Fruit fly (Drosophila melanogaster): ENCODE measurements around the gene CG1116.

CG1116 gene

dm6 chr3R:5209481-5209880 is 10.0 kb upstream of the CG1116 start (continued):
- TF ChIP-seq tll (GFP tag; optimal IDR thresholded peaks at IDR 0.05) (no peak), Fer1 (GFP tag; optimal IDR thresholded peaks at IDR 0.05) (no peak), Pdp1 (GFP tag; optimal IDR thresholded peaks at IDR 0.05) (peak; percentile 17 to 21), CG30403 (GFP tag; optimal IDR thresholded peaks at IDR 0.05) (peak; percentile 26), CG1024 (GFP tag; IDR thresholded peaks at IDR 0.05) (peak; percentile 56; the same call in 1 of the 2 replicates), Camta (GFP tag; optimal IDR thresholded peaks at IDR 0.05) (peak; percentile 6), Mrtf (GFP tag; IDR thresholded peaks at IDR 0.05) (0 out of 3 replicates have a peak, but pooled peaks have one; percentile 41), NK7.1 (GFP tag; optimal IDR thresholded peaks at IDR 0.05) (no peak), en (GFP tag; optimal IDR thresholded peaks at IDR 0.05) (no peak), CG14441 (GFP tag; IDR thresholded peaks at IDR 0.05) (peak; percentile 31; the same call in 1 of the 2 replicates), CG13424 (tag; optimal IDR thresholded peaks at IDR 0.05) (peak; percentile 4), nom (GFP tag; optimal IDR thresholded peaks at IDR 0.05) (peak; percentile 59), CG10543 (GFP tag; optimal IDR thresholded peaks at IDR 0.05) (no peak), chif (GFP tag; optimal IDR thresholded peaks at IDR 0.05) (peak in 1 of 2 experiments; percentile 55), CG14050 (GFP tag; IDR thresholded peaks at IDR 0.05) (peak; percentile 33; the same call in 2 of the 3 replicates), CG11247 (GFP tag; IDR thresholded peaks at IDR 0.05) (no peak), Mes4 (GFP tag; optimal IDR thresholded peaks at IDR 0.05) (no peak), dmrt99B (tag; optimal IDR thresholded peaks at IDR 0.05) (peak; percentile 68), CG1832 (GFP tag; optimal IDR thresholded peaks at IDR 0.05) (no peak), ttk (GFP tag; IDR thresholded peaks at IDR 0.05) (peak; percentile 56), dmrt11E (tag; optimal IDR thresholded peaks at IDR 0.05) (peak; percentile 32), Side (GFP tag; optimal IDR thresholded peaks at IDR 0.05) (no peak), CG12744 (GFP tag; optimal IDR thresholded peaks at IDR 0.05) (no peak), esg (GFP tag; conservative IDR thresholded peaks at IDR 0.05) (peak; percentile 37; the same call in 1 of the 2 replicates), Ada2b (GFP tag; IDR thresholded peaks at IDR 0.05) (peak; percentile 46; the same call in 1 of the 2 replicates), Doc2 (GFP tag; IDR thresholded peaks at IDR 0.05) (no peak), danr (GFP tag; IDR thresholded peaks at IDR 0.05) (0 out of 2 replicates have a peak, but pooled peaks have one; percentile 34), maf-S (GFP tag; optimal IDR thresholded peaks at IDR 0.05) (no peak), Xbp1 (GFP tag; optimal IDR thresholded peaks at IDR 0.05) (peak; percentile 46), nau (GFP tag; optimal IDR thresholded peaks at IDR 0.05) (no peak), CG8924 (tag; optimal IDR thresholded peaks at IDR 0.05) (peak; percentile 15), ATbp (GFP tag; optimal IDR thresholded peaks at IDR 0.05) (peak; percentile 65), B-H2 (GFP tag; optimal IDR thresholded peaks at IDR 0.05) (no peak), CG12391 (tag; optimal IDR thresholded peaks at IDR 0.05) (peak; percentile 40), kah (GFP tag; optimal IDR thresholded peaks at IDR 0.05) (no peak), unpg (GFP tag; optimal IDR thresholded peaks at IDR 0.05) (peak; percentile 54), Sry-δ (GFP tag; optimal IDR thresholded peaks at IDR 0.05) (peak; percentile 1), dysf (GFP tag; IDR thresholded peaks at IDR 0.05) (peak; percentile 57; the same call in 1 of the 3 replicates), CG6765 (GFP tag; optimal IDR thresholded peaks at IDR 0.05) (no peak), ken (GFP tag; IDR thresholded peaks at IDR 0.05) (0 out of 3 replicates have a peak, but pooled peaks have one; percentile 27), pum (GFP tag; optimal IDR thresholded peaks at IDR 0.05) (peak; percentile 32), dan (GFP tag; IDR thresholded peaks at IDR 0.05) (no peak), corto (GFP tag; optimal IDR thresholded peaks at IDR 0.05) (no peak), CG14965 (GFP tag; optimal IDR thresholded peaks at IDR 0.05; ENCODE audit: borderline replicate concordance) (no peak), CG17612 (GFP tag; IDR thresholded peaks at IDR 0.05) (no peak), Ets97D (GFP tag; optimal IDR thresholded peaks at IDR 0.05) (no peak), CG14014 (GFP tag; IDR thresholded peaks at IDR 0.05) (no peak), CG12769 (tag; optimal IDR thresholded peaks at IDR 0.05) (peak; percentile 10), Hr51 (GFP tag; optimal IDR thresholded peaks at IDR 0.05) (peak in 1 of 2 experiments; percentile 49), zen (tag; optimal IDR thresholded peaks at IDR 0.05) (peak; percentile 14)
